Worm (Caenorhabditis elegans) whole organism, early embryonic: ENCODE results near the gene T19H12.12.

ENCODE experiments used
- F13C5.2 ChIP-seq: sonication (generic microtip); optimal IDR thresholded peaks from 2 replicates; lab custom pipeline; 2017; ENCODE audit warnings: mild to moderate bottlenecking, missing genetic modification characterization, inconsistent platforms, missing compliant biosample characterization
- ama-1 ChIP-seq: fragments of 150-350 bp; optimal IDR thresholded peaks from 2 replicates; lab custom pipeline; 2014
- ceh-13 ChIP-seq: fragments of 200-800 bp; sonication (Bioruptor generic); optimal IDR thresholded peaks from 2 replicates; lab custom pipeline; 2018; ENCODE audit warnings: mild to moderate bottlenecking, missing genetic modification characterization, missing compliant biosample characterization
- flt-1 ChIP-seq: fragments of 200-800 bp; sonication (Bioruptor generic); IDR thresholded peaks from 2 replicates; pipeline ENCODE4 v1.3.6; 2022; ENCODE audit warnings: missing genetic modification characterization, missing compliant biosample characterization
- hmg-4 ChIP-seq: fragments of 200-800 bp; sonication (Bioruptor generic); optimal IDR thresholded peaks from 2 replicates; lab custom pipeline; 2018; ENCODE audit warnings: mild to moderate bottlenecking, missing genetic modification characterization, missing compliant biosample characterization
- tbx-11 ChIP-seq: fragments of 200-800 bp; sonication (Bioruptor generic); IDR thresholded peaks from 2 replicates; pipeline ENCODE4 v1.3.6; 2022; ENCODE audit warnings: missing genetic modification characterization, missing compliant biosample characterization
- tbx-37 ChIP-seq: fragments of 200-800 bp; sonication (Bioruptor generic); conservative IDR thresholded peaks from 2 replicates; pipeline ENCODE4 v1.3.6; 2022; ENCODE audit warnings: missing genetic modification reagents, missing genetic modification characterization, missing compliant biosample characterization

DNA sequence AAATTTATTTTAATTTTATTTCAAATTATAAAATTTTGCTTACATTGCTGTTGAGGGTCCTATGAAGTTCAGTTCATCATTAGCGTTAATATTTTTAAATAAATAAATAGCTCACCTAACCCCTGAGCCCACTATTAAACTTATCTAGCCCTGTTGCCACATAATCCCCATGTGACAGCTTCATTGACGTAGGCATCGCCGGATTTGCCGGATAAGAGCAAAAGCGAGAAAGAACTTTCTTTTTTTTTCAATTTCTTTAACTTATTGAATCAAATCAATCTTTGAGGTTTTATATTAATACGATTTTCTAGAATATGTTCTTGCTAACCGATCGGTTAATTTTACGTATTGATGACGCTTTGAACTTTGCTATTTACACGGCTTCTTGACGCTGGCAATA is 32.6 kb upstream of the T19H12.12 start:
- TF ChIP-seq ceh-13 (GFP tag; lab: Kevin White, UChicago) (no peak), ama-1 (lab: Kevin White, UChicago) (no peak), tbx-37 (GFP tag; lab: Robert Waterston, UW) (no peak), tbx-11 (GFP tag; lab: Robert Waterston, UW) (no peak), F13C5.2 (tag; lab: Kevin White, UChicago) (no peak), flt-1 (GFP tag; lab: Robert Waterston, UW) (no peak), hmg-4 (GFP tag; lab: Kevin White, UChicago) (no peak)
